Fruit fly (Drosophila melanogaster) whole organism, wandering third instar larva: ENCODE data around the gene CG11425.

ENCODE experiments used
- Hr78 ChIP-seq: fragments of >200 bp; optimal IDR thresholded peaks from 2 replicates; lab custom pipeline; 2017; ENCODE audit warnings: missing biosample characterization, missing genetic modification characterization
- br ChIP-seq: fragments of 200-800 bp; sonication (Bioruptor generic); optimal IDR thresholded peaks from 2 replicates; lab custom pipeline; 2016; ENCODE audit warnings: missing biosample characterization, missing genetic modification characterization
- dl ChIP-seq, 2 experiments: fragments of 175-275, 200-275 bp in 1 of 2; fragments of 200-275 bp in 1 of 2; sonication (Bioruptor generic); optimal IDR thresholded peaks; lab custom pipeline; 2018; ENCODE audit warnings: mild to moderate bottlenecking in 2 of 2, missing biosample characterization in 2 of 2, missing genetic modification characterization in 2 of 2, moderate library complexity in 2 of 2; ENCODE audit not compliant: partially characterized antibody in 2 of 2, insufficient read depth in 1 of 2
- dsf ChIP-seq: sonication (Bioruptor generic); optimal IDR thresholded peaks from 2 replicates; lab custom pipeline; 2016; ENCODE audit warnings: missing biosample characterization, missing genetic modification characterization, borderline replicate concordance
- fru ChIP-seq: fragments of 200-800 bp; sonication (Bioruptor generic); optimal IDR thresholded peaks from 3 replicates; lab custom pipeline; 2016; ENCODE audit warnings: missing biosample characterization, mild to moderate bottlenecking, missing genetic modification characterization
- h ChIP-seq: fragments of 200-800 bp; sonication (Bioruptor generic); optimal IDR thresholded peaks from 3 replicates; lab custom pipeline; 2016; ENCODE audit warnings: missing biosample characterization, mild to moderate bottlenecking, missing genetic modification characterization
- lola ChIP-seq: fragments of >200 bp; optimal IDR thresholded peaks from 2 replicates; lab custom pipeline; 2017; ENCODE audit warnings: missing biosample characterization, missing genetic modification characterization
- pan ChIP-seq: fragments of >200 bp; optimal IDR thresholded peaks from 2 replicates; lab custom pipeline; 2017
- tai ChIP-seq: sonication (Bioruptor generic); optimal IDR thresholded peaks from 2 replicates; lab custom pipeline; 2016; ENCODE audit warnings: missing biosample characterization, missing genetic modification characterization
- usp ChIP-seq: fragments of >200 bp; optimal IDR thresholded peaks from 2 replicates; lab custom pipeline; 2017; ENCODE audit warnings: missing biosample characterization, missing genetic modification characterization

- no peak for TF ChIP-seq pan (lab: Kevin White, UChicago)
- no peak for TF ChIP-seq Hr78 (GFP tag; lab: Kevin White, UChicago)
- no peak for TF ChIP-seq tai (GFP tag; lab: Kevin White, UChicago)
- no peak for TF ChIP-seq usp (GFP tag; lab: Kevin White, UChicago)
- TF ChIP-seq fru (GFP tag; lab: Kevin White, UChicago): no peak
- TF ChIP-seq br (GFP tag; lab: Kevin White, UChicago): no peak
- TF ChIP-seq dsf: no peak
- TF ChIP-seq h (GFP tag; lab: Kevin White, UChicago): no peak
- no peak for TF ChIP-seq dl (GFP tag; optimal IDR thresholded peaks at IDR 0.05; lab: Kevin White, UChicago; ENCODE audit: insufficient read depth in 1 of 2, partially characterized antibody in 2 of 2)
- TF ChIP-seq lola (GFP tag; lab: Kevin White, UChicago): no peak
Measured at dm6 chr3L:22466403-22466942, 8.1 kb upstream of the CG11425 start.
